Worm (Caenorhabditis elegans) whole organism, mixed stage, embryonic: ENCODE measurements around the gene ins-22.
A peak's percentile ranks its signal among the peaks of the same experiment; 100 is the strongest.

Experiments
- M03D4.4 ChIP-seq: sonication (generic microtip); optimal IDR thresholded peaks from 2 replicates; lab custom pipeline; 2017; ENCODE audit warnings: mild to moderate bottlenecking, missing genetic modification characterization, missing compliant biosample characterization
- blmp-1 ChIP-seq: fragments of 150-350 bp; optimal IDR thresholded peaks from 2 replicates; lab custom pipeline; 2014; ENCODE audit warnings: missing biosample characterization, missing genetic modification characterization
- ceh-39 ChIP-seq: fragments of 150-350 bp; optimal IDR thresholded peaks from 2 replicates; lab custom pipeline; 2014; ENCODE audit warnings: missing biosample characterization, missing genetic modification characterization
- ceh-43 ChIP-seq: fragments of 200-800 bp; sonication (Bioruptor generic); optimal IDR thresholded peaks from 2 replicates; lab custom pipeline; 2018; ENCODE audit warnings: mild to moderate bottlenecking, missing genetic modification characterization, moderate library complexity, missing compliant biosample characterization
- ceh-83 ChIP-seq: fragments of 200-800 bp; sonication (Bioruptor generic); optimal IDR thresholded peaks from 2 replicates; lab custom pipeline; 2018; ENCODE audit warnings: mild to moderate bottlenecking, missing genetic modification characterization, missing compliant biosample characterization
- ces-1 ChIP-seq: fragments of 150-350 bp; optimal IDR thresholded peaks from 2 replicates; lab custom pipeline; 2014; ENCODE audit warnings: missing biosample characterization, missing genetic modification reagents, missing genetic modification characterization
- cnd-1 ChIP-seq: fragments of 200-800 bp; sonication (Bioruptor generic); optimal IDR thresholded peaks from 2 replicates; lab custom pipeline; 2018; ENCODE audit warnings: mild to moderate bottlenecking, missing genetic modification characterization, missing compliant biosample characterization
- elt-1 ChIP-seq: sonication (generic microtip); optimal IDR thresholded peaks from 2 replicates; lab custom pipeline; 2017; ENCODE audit warnings: missing genetic modification characterization, mild to moderate bottlenecking, missing compliant biosample characterization, antibody characterized with exemption, moderate library complexity, borderline replicate concordance; ENCODE audit not compliant: insufficient read depth
- flh-1 ChIP-seq: fragments of 200-800 bp; sonication (Bioruptor generic); optimal IDR thresholded peaks from 2 replicates; lab custom pipeline; 2018; ENCODE audit warnings: mild to moderate bottlenecking, missing genetic modification characterization, moderate library complexity, missing compliant biosample characterization
- ham-2 ChIP-seq: fragments of 200-800 bp; sonication (Bioruptor generic); optimal IDR thresholded peaks from 2 replicates; lab custom pipeline; 2018; ENCODE audit warnings: mild to moderate bottlenecking, missing genetic modification characterization, missing compliant biosample characterization
- lin-13 ChIP-seq: fragments of 150-350 bp; optimal IDR thresholded peaks from 2 replicates; lab custom pipeline; 2014; ENCODE audit warnings: missing biosample characterization, missing genetic modification characterization
- lin-32 ChIP-seq: fragments of 200-800 bp; sonication (Bioruptor generic); optimal IDR thresholded peaks from 2 replicates; lab custom pipeline; 2018; ENCODE audit warnings: mild to moderate bottlenecking, missing genetic modification characterization, missing compliant biosample characterization
- lsy-2 ChIP-seq: fragments of 150-350 bp; optimal IDR thresholded peaks from 2 replicates; lab custom pipeline; 2014; ENCODE audit warnings: missing biosample characterization, missing genetic modification characterization
- mab-5 ChIP-seq: fragments of 150-350 bp; optimal IDR thresholded peaks from 2 replicates; lab custom pipeline; 2014; ENCODE audit warnings: missing biosample characterization, missing genetic modification characterization
- mep-1 ChIP-seq: fragments of 150-350 bp; optimal IDR thresholded peaks from 2 replicates; lab custom pipeline; 2017; ENCODE audit warnings: missing biosample characterization, missing genetic modification reagents, missing genetic modification characterization, inconsistent platforms
- nhr-12 ChIP-seq: fragments of 150-350 bp; optimal IDR thresholded peaks from 2 replicates; lab custom pipeline; 2014; ENCODE audit warnings: missing biosample characterization, missing genetic modification characterization
- nhr-2 ChIP-seq: fragments of 150-350 bp; optimal IDR thresholded peaks from 2 replicates; lab custom pipeline; 2014; ENCODE audit warnings: missing biosample characterization, missing genetic modification characterization
- nhr-237 ChIP-seq: fragments of 150-350 bp; optimal IDR thresholded peaks from 2 replicates; lab custom pipeline; 2014; ENCODE audit warnings: missing biosample characterization, missing genetic modification characterization
- nhr-28 ChIP-seq: fragments of 150-350 bp; optimal IDR thresholded peaks from 2 replicates; lab custom pipeline; 2014; ENCODE audit warnings: missing biosample characterization, missing genetic modification characterization
- nhr-76 ChIP-seq: sonication (generic microtip); optimal IDR thresholded peaks from 2 replicates; lab custom pipeline; 2017; ENCODE audit warnings: missing biosample characterization, missing genetic modification characterization
- pha-4 ChIP-seq: fragments of 150-350 bp; optimal IDR thresholded peaks from 2 replicates; lab custom pipeline; 2018; ENCODE audit warnings: missing biosample characterization, missing genetic modification reagents, missing genetic modification characterization
- sem-2 ChIP-seq: fragments of 200-800 bp; sonication (Bioruptor generic); optimal IDR thresholded peaks from 2 replicates; lab custom pipeline; 2018; ENCODE audit warnings: mild to moderate bottlenecking, missing genetic modification characterization, missing compliant biosample characterization
- sptf-1 ChIP-seq: sonication (generic microtip); optimal IDR thresholded peaks from 2 replicates; lab custom pipeline; 2017; ENCODE audit warnings: mild to moderate bottlenecking, missing genetic modification characterization, moderate library complexity, missing compliant biosample characterization
- tbx-8 ChIP-seq: fragments of 200-800 bp; sonication (Bioruptor generic); optimal IDR thresholded peaks from 2 replicates; lab custom pipeline; 2018; ENCODE audit warnings: mild to moderate bottlenecking, missing genetic modification characterization, moderate library complexity, missing compliant biosample characterization
- unc-120 ChIP-seq: sonication (generic microtip); optimal IDR thresholded peaks from 2 replicates; lab custom pipeline; 2017; ENCODE audit warnings: missing genetic modification characterization, missing compliant biosample characterization; ENCODE audit not compliant: poor library complexity, severe bottlenecking
- unc-39 ChIP-seq: fragments of 150-350 bp; optimal IDR thresholded peaks from 2 replicates; lab custom pipeline; 2014; ENCODE audit warnings: missing biosample characterization, missing genetic modification characterization
- unc-62 ChIP-seq: fragments of 150-350 bp; optimal IDR thresholded peaks from 2 replicates; lab custom pipeline; 2014; ENCODE audit warnings: missing biosample characterization, missing genetic modification reagents, missing genetic modification characterization
- ztf-11 ChIP-seq: fragments of 150-350 bp; optimal IDR thresholded peaks from 2 replicates; lab custom pipeline; 2014; ENCODE audit warnings: missing biosample characterization, missing genetic modification characterization

The ins-22 gene

DNA sequence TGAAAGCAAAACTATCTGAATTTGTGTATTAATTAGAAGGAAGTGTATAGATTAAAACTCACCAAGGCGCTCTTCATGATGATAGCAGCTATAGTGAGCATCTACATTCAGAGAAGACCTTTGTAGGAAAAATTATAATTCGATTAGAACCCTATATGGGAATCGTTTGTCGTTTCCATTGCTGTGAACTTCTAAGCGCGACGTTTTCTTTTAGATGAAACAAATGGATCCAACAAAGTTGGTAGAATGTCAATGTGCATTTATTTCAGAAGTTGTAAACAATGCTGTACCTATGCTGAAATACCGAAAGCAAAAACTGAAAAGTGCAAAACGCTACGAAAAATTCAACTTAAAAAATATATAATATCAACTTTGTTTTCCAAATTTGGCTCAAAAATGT lies 29.9 kb downstream of the ins-22 start, which contains the start of gene T16G12.10:
TSS of gene T16G12.10 (minus strand) at position 101 of the 400 bp plus-strand sequence.
- no peak for TF ChIP-seq ceh-43 (GFP tag; lab: Kevin White, UChicago)
- TF ChIP-seq lsy-2 (tag; lab: Kevin White, UChicago) = no peak
- no peak for TF ChIP-seq unc-62 (GFP tag; lab: Kevin White, UChicago)
- TF ChIP-seq mab-5 = no peak
- no peak for TF ChIP-seq cnd-1
- TF ChIP-seq sem-2 (GFP tag; lab: Kevin White, UChicago) = no peak
- TF ChIP-seq ceh-83 (GFP tag; lab: Kevin White, UChicago) = no peak
- TF ChIP-seq nhr-76 = no peak
- TF ChIP-seq unc-120 (tag; lab: Kevin White, UChicago) = no peak
- TF ChIP-seq, all 35 proteins: peak for 0

DNA sequence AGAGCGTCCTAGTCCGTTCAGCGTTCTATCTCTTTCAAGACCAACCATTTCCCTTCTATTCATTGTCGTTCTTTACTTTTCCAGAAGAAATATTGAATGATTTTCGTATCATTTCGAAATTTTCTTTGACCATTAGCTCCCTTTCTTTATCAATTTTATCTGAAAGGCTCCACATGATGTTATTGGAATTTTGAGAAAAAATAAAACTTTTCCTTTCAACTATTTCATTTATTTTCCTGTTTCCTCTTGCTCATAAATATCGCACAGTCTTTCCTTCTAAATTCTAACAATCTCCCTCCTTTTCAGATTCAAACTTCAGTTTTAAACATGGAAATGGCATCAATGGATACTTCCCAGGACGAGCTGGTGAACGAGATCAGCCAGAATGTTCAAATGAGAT lies 31.4 kb downstream of the ins-22 start, which contains the start of gene T16G12.4:
TSS of gene T16G12.4 (plus strand) at position 301 of the 400 bp plus-strand sequence.
- TF ChIP-seq mab-5 = no peak

DNA sequence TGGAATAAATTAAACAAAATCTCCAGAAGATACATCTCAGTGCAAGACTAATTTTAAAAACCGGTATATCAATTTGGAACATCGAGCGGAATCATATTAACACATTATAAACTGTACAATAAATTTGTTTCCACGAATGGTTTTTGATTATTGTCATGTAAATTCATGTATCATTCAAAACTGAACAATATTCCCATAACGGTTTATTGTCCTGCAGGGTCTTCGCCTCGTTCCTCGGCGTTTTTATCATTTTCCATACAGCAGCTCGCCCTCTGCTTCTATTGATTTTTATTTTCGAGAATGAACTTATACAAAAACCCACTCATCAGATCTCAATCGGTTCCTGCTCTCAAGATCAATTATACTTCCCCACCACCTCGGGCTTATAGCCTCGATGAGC lies 32.9 kb downstream of the ins-22 start, which contains the start of gene T16G12.8:
TSS of gene T16G12.8 (plus strand) at position 301 of the 400 bp plus-strand sequence.
- TF ChIP-seq lin-13 = no peak
- no peak for TF ChIP-seq cnd-1
- TF ChIP-seq mab-5 = no peak
- no peak for TF ChIP-seq elt-1 (tag; lab: Kevin White, UChicago)
- no peak for TF ChIP-seq ces-1 (GFP tag; lab: Kevin White, UChicago)
- no peak for TF ChIP-seq ztf-11 (tag; lab: Kevin White, UChicago)
- TF ChIP-seq tbx-8 = no peak
- no peak for TF ChIP-seq nhr-2
- no peak for TF ChIP-seq M03D4.4 (tag; lab: Kevin White, UChicago)
- no peak for TF ChIP-seq nhr-237
- TF ChIP-seq lin-32 (GFP tag; lab: Kevin White, UChicago) = no peak
- TF ChIP-seq, all 35 proteins: peak for 0

DNA sequence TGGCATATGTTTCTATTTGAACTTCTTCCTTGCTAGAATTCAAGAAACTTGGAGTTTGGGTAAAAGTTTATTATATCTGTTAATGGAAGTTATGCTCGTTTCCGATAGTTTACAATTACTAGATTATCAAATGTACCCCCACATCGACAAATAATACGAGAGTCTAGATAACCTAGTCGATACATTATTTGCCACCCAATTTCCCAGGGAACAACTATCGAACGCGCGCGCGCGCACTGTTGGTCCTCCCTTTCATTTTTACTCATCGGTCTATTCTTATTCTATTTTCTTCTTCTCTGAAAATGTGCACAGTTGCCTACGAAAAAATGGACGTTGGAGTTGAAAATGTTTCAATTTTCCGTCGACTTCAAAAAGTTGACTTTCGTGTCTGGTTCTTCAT lies 34.5 kb downstream of the ins-22 start, which contains the start of gene T16G12.13:
TSS of gene T16G12.13 (plus strand) at position 293 of the 400 bp plus-strand sequence.
- TF ChIP-seq pha-4 (tag; lab: Kevin White, UChicago) (no peak), nhr-2 (no peak), mab-5 (no peak), M03D4.4 (tag; lab: Kevin White, UChicago) (no peak), nhr-76 (no peak), nhr-237 (no peak), blmp-1 (no peak), ces-1 (GFP tag; lab: Kevin White, UChicago) (no peak), ztf-11 (tag; lab: Kevin White, UChicago) (no peak)
- TF ChIP-seq, all 35 proteins: peak for 0

DNA sequence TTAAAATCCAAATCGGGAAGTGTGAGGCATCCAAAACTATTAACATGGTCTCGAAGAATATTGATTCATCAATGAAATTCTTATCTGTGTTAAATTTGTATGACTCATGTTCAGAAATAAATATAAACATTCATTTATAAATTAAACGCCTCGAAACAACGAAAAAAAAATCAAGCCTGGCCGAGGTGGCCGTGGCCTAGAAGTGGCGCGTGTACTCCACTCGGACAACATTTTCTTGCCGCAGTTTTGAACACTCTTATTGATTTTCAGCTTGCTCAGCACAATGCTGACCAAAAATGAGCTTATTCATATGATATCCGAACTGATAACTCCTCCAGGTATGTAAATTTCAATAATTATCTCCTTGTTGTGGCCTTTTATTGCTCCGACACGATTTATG lies 38.1 kb downstream of the ins-22 start, which contains the start of gene ekl-6:
TSS of gene ekl-6 (plus strand) at position 265 of the 400 bp plus-strand sequence.
- TF ChIP-seq ham-2 = no peak
- TF ChIP-seq sptf-1 (tag; lab: Kevin White, UChicago) = peak; percentile 5
- TF ChIP-seq flh-1 (GFP tag; lab: Kevin White, UChicago) = no peak
- no peak for TF ChIP-seq sem-2 (GFP tag; lab: Kevin White, UChicago)
- peak; percentile 4 for TF ChIP-seq cnd-1

DNA sequence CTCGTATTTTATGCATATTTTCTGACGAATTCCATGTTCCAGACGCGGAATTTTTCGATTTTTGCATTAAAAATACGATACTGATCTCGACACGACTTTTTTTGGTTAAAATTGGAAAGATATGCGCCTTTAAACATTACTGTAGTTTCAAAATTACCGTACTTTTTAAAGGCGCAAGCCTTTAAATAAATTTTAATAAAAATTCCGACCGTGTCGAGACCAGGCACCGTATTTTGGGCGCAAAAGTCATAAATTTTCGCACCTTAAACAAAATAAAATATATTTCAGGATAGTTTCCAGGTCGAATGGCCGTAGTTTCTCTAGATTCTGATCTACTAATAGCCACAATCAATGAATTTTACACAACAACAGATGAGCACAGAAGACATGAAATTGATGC lies 43.2 kb downstream of the ins-22 start, which contains the start of gene T16G12.6:
TSS of gene T16G12.6 (plus strand) at position 301 of the 400 bp plus-strand sequence.
- no peak for TF ChIP-seq ztf-11 (tag; lab: Kevin White, UChicago)
- no peak for TF ChIP-seq mep-1 (tag; lab: Kevin White, UChicago)
- no peak for TF ChIP-seq pha-4 (tag; lab: Kevin White, UChicago)
- TF ChIP-seq nhr-2 = no peak
- no peak for TF ChIP-seq unc-120 (tag; lab: Kevin White, UChicago)
- no peak for TF ChIP-seq nhr-237
- TF ChIP-seq cnd-1 = no peak
- no peak for TF ChIP-seq unc-39
- TF ChIP-seq nhr-76 = no peak
- TF ChIP-seq blmp-1 = no peak
- TF ChIP-seq nhr-28 (tag; lab: Kevin White, UChicago) = no peak
- no peak for TF ChIP-seq elt-1 (tag; lab: Kevin White, UChicago)
- no peak for TF ChIP-seq ceh-39 (tag; lab: Kevin White, UChicago)
- TF ChIP-seq M03D4.4 (tag; lab: Kevin White, UChicago) = no peak
- TF ChIP-seq unc-62 (GFP tag; lab: Kevin White, UChicago) = no peak
- no peak for TF ChIP-seq nhr-12 (tag; lab: Kevin White, UChicago)
- TF ChIP-seq ham-2 = no peak
